Worm (Caenorhabditis elegans) whole organism, L4 larva: ENCODE data around the gene F22E5.6.

Source experiments
- dpl-1 ChIP-seq: fragments of 150-350 bp; optimal IDR thresholded peaks from 2 replicates; lab custom pipeline; 2014; ENCODE audit warnings: missing biosample characterization, missing genetic modification reagents, missing genetic modification characterization
- fos-1 ChIP-seq: fragments of 150-350 bp; optimal IDR thresholded peaks from 2 replicates; lab custom pipeline; 2014; ENCODE audit warnings: missing biosample characterization, missing genetic modification characterization
- hmg-1.1 ChIP-seq: fragments of 200-800 bp; sonication (Bioruptor generic); IDR thresholded peaks from 2 replicates; pipeline ENCODE4 v1.3.6; 2022; ENCODE audit warnings: missing genetic modification reagents, missing genetic modification characterization, missing compliant biosample characterization
- nhr-76 ChIP-seq: fragments of 150-350 bp; optimal IDR thresholded peaks from 2 replicates; lab custom pipeline; 2014; ENCODE audit warnings: missing biosample characterization, missing genetic modification characterization
- zip-11 ChIP-seq: fragments of 200-800 bp; sonication (Bioruptor generic); IDR thresholded peaks from 2 replicates; pipeline ENCODE4 v1.3.6; 2022; ENCODE audit warnings: missing genetic modification characterization, missing compliant biosample characterization

DNA sequence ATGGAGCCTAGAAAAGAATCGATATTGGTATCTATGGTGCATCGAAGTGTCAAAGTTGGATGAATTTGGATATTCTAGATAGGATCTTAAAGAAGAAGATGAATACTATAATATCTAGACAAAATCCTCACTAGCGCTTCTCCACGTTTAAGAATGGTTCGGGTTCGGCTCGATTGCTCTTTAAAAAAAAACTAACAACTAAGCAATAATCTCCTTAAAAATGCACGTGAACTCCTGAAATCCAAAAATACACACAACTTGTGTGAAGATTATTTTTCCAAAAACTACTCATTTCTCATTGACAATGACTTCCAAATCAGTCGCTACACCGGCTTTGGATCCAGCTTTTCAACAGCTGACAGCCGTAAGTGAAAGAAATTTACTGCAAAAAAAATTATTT, 18.5 kb upstream of the F22E5.6 start, which contains the start of gene D2062.1:
- no peak for TF ChIP-seq dpl-1 (GFP tag; lab: Kevin White, UChicago)
- TF ChIP-seq fos-1 (tag; lab: Kevin White, UChicago) = no peak
- TF ChIP-seq zip-11 (GFP tag; lab: Robert Waterston, UW) = no peak
- no peak for TF ChIP-seq hmg-1.1 (GFP tag; lab: Robert Waterston, UW)
- no peak for TF ChIP-seq nhr-76 (tag; lab: Kevin White, UChicago)
